Worm (Caenorhabditis elegans): Measurements from ENCODE around the gene F13A7.1.

Gene F13A7.1

ce11 chrV:16351757-16352156, 26.0 kb downstream of the F13A7.1 start:
- TF ChIP-seq zag-1 (tag; optimal IDR thresholded peaks at IDR 0.05), result no peak
- TF ChIP-seq snpc-4 (tag; optimal IDR thresholded peaks at IDR 0.05), result peak; percentile 80

- TF ChIP-seq nhr-43 (tag; optimal IDR thresholded peaks at IDR 0.05; ENCODE audit: poor library complexity, severe bottlenecking) (no peak), R02D3.7 (tag; optimal IDR thresholded peaks at IDR 0.05) (no peak), nhr-25 (tag; optimal IDR thresholded peaks at IDR 0.05) (no peak), lin-39 (tag; optimal IDR thresholded peaks at IDR 0.05) (peak; percentile 55), tbx-2 (tag; optimal IDR thresholded peaks at IDR 0.05) (no peak), ceh-16 (tag; optimal IDR thresholded peaks at IDR 0.05) (no peak), zag-1 (tag; optimal IDR thresholded peaks at IDR 0.05) (no peak), fkh-2 (tag; optimal IDR thresholded peaks at IDR 0.05) (no peak), ama-1 (optimal IDR thresholded peaks at IDR 0.05) (no peak), lin-15B (tag; optimal IDR thresholded peaks at IDR 0.05) (peak; percentile 45), eor-1 (tag; optimal IDR thresholded peaks at IDR 0.05) (no peak), aly-2 (tag; optimal IDR thresholded peaks at IDR 0.05) (no peak), ztf-11 (tag; optimal IDR thresholded peaks at IDR 0.05) (no peak), nhr-28 (tag; optimal IDR thresholded peaks at IDR 0.05) (no peak), egl-5 (tag; optimal IDR thresholded peaks at IDR 0.05) (peak; percentile 2), lsy-12 (tag; optimal IDR thresholded peaks at IDR 0.05) (no peak), nhr-76 (tag; optimal IDR thresholded peaks at IDR 0.05) (no peak), elt-3 (tag; optimal IDR thresholded peaks at IDR 0.05) (no peak), nhr-23 (tag; optimal IDR thresholded peaks at IDR 0.05) (no peak), nhr-67 (tag; optimal IDR thresholded peaks at IDR 0.05) (no peak), unc-39 (tag; optimal IDR thresholded peaks at IDR 0.05) (no peak), ztf-4 (tag; optimal IDR thresholded peaks at IDR 0.05) (no peak), nhr-237 (tag; optimal IDR thresholded peaks at IDR 0.05) (no peak), nfya-1 (tag; optimal IDR thresholded peaks at IDR 0.05; ENCODE audit: insufficient read depth) (peak; percentile 87), unc-62 (GFP tag; optimal IDR thresholded peaks at IDR 0.05) (no peak), ZK546.5 (tag; optimal IDR thresholded peaks at IDR 0.05) (no peak), hmg-11 (tag; optimal IDR thresholded peaks at IDR 0.05) (peak; percentile 64), jun-1 (tag; optimal IDR thresholded peaks at IDR 0.05) (no peak), pqm-1 (tag; optimal IDR thresholded peaks at IDR 0.05) (peak; percentile 38), fkh-10 (GFP tag; optimal IDR thresholded peaks at IDR 0.05) (peak; percentile 36), egl-27 (tag; optimal IDR thresholded peaks at IDR 0.05) (no peak), ceh-9 (tag; optimal IDR thresholded peaks at IDR 0.05) (no peak), fos-1 (tag; optimal IDR thresholded peaks at IDR 0.05) (no peak), sea-2 (GFP tag; optimal IDR thresholded peaks at IDR 0.05) (no peak), pha-4 (tag; optimal IDR thresholded peaks at IDR 0.05) (peak; percentile 70), ceh-28 (tag; optimal IDR thresholded peaks at IDR 0.05) (no peak), snpc-4 (tag; optimal IDR thresholded peaks at IDR 0.05) (peak; percentile 65), daf-12 (tag; optimal IDR thresholded peaks at IDR 0.05) (no peak), skn-1 (tag; optimal IDR thresholded peaks at IDR 0.05) (no peak), ceh-82 (tag; optimal IDR thresholded peaks at IDR 0.05) (no peak), nhr-11 (tag; optimal IDR thresholded peaks at IDR 0.05) (peak; percentile 23), nhr-12 (tag; optimal IDR thresholded peaks at IDR 0.05) (no peak), elt-1 (tag; optimal IDR thresholded peaks at IDR 0.05) (no peak), elt-2 (tag; optimal IDR thresholded peaks at IDR 0.05) (peak; percentile 53), nhr-77 (tag; optimal IDR thresholded peaks at IDR 0.05) (no peak)
These were observed 26.9 kb downstream of the F13A7.1 start for ce11 chrV:16350775-16351378.
